Worm (Caenorhabditis elegans) whole organism, L3 larva: ENCODE results near the gene F07H5.10.

ENCODE experiments used
- R02D3.7 ChIP-seq: fragments of 150-350 bp; optimal IDR thresholded peaks from 2 replicates; lab custom pipeline; 2014; ENCODE audit warnings: missing biosample characterization, missing genetic modification characterization
- ZK546.5 ChIP-seq: sonication (generic microtip); optimal IDR thresholded peaks from 2 replicates; lab custom pipeline; 2017; ENCODE audit warnings: missing biosample characterization, missing genetic modification characterization
- aly-2 ChIP-seq: fragments of 150-350 bp; optimal IDR thresholded peaks from 2 replicates; lab custom pipeline; 2014; ENCODE audit warnings: missing biosample characterization, missing genetic modification characterization
- ama-1 ChIP-seq: fragments of 150-350 bp; optimal IDR thresholded peaks from 2 replicates; lab custom pipeline; 2018
- ceh-16 ChIP-seq: sonication (generic microtip); optimal IDR thresholded peaks from 2 replicates; lab custom pipeline; 2017; ENCODE audit warnings: missing biosample characterization, missing genetic modification characterization
- ceh-28 ChIP-seq: fragments of 150-350 bp; optimal IDR thresholded peaks from 2 replicates; lab custom pipeline; 2014; ENCODE audit warnings: missing biosample characterization, missing genetic modification reagents, missing genetic modification characterization
- ceh-82 ChIP-seq: fragments of 150-350 bp; optimal IDR thresholded peaks from 2 replicates; lab custom pipeline; 2014; ENCODE audit warnings: missing biosample characterization, missing genetic modification characterization
- ceh-9 ChIP-seq: sonication (generic microtip); optimal IDR thresholded peaks from 2 replicates; lab custom pipeline; 2018; ENCODE audit warnings: missing biosample characterization, missing genetic modification characterization
- daf-12 ChIP-seq: fragments of 150-350 bp; optimal IDR thresholded peaks from 2 replicates; lab custom pipeline; 2014; ENCODE audit warnings: missing biosample characterization, missing genetic modification reagents, missing genetic modification characterization
- egl-27 ChIP-seq: sonication (generic microtip); optimal IDR thresholded peaks from 4 replicates; lab custom pipeline; 2017; ENCODE audit warnings: missing biosample characterization, missing genetic modification reagents, missing genetic modification characterization
- egl-5 ChIP-seq: fragments of 150-350 bp; optimal IDR thresholded peaks from 2 replicates; lab custom pipeline; 2017; ENCODE audit warnings: missing biosample characterization, missing genetic modification reagents, missing genetic modification characterization, inconsistent platforms
- elt-1 ChIP-seq: fragments of 150-350 bp; optimal IDR thresholded peaks from 2 replicates; lab custom pipeline; 2014; ENCODE audit warnings: missing biosample characterization, missing genetic modification characterization
- elt-2 ChIP-seq: sonication (generic microtip); optimal IDR thresholded peaks from 2 replicates; lab custom pipeline; 2016; ENCODE audit warnings: missing genetic modification reagents, mild to moderate bottlenecking, missing genetic modification characterization, missing compliant biosample characterization
- elt-3 ChIP-seq, 3 experiments: fragments of 150-350 bp in 1 of 3; sonication (generic microtip) in 2 of 3; optimal IDR thresholded peaks; 2 replicates in 2 of 3; 4 replicates in 1 of 3; lab custom pipeline; 2014 to 2017; ENCODE audit warnings: missing biosample characterization in 3 of 3, missing genetic modification characterization in 3 of 3
- eor-1 ChIP-seq, 2 experiments: fragments of 150-350 bp; optimal IDR thresholded peaks; 2 replicates each; lab custom pipeline; 2014 to 2018; ENCODE audit warnings: missing biosample characterization in 2 of 2, missing genetic modification characterization in 2 of 2
- fkh-10 ChIP-seq: sonication (generic microtip); optimal IDR thresholded peaks from 2 replicates; lab custom pipeline; 2017; ENCODE audit warnings: missing biosample characterization, missing genetic modification reagents, missing genetic modification characterization
- fkh-2 ChIP-seq: fragments of 150-350 bp; optimal IDR thresholded peaks from 2 replicates; lab custom pipeline; 2014; ENCODE audit warnings: missing biosample characterization, missing genetic modification reagents, missing genetic modification characterization
- fos-1 ChIP-seq: fragments of 150-350 bp; optimal IDR thresholded peaks from 2 replicates; lab custom pipeline; 2014; ENCODE audit warnings: missing biosample characterization, missing genetic modification characterization
- hmg-11 ChIP-seq: sonication (generic microtip); optimal IDR thresholded peaks from 2 replicates; lab custom pipeline; 2016; ENCODE audit warnings: missing genetic modification characterization, missing compliant biosample characterization
- jun-1 ChIP-seq: fragments of 150-350 bp; optimal IDR thresholded peaks from 2 replicates; lab custom pipeline; 2014; ENCODE audit warnings: missing biosample characterization, missing genetic modification reagents, missing genetic modification characterization
- lin-15B ChIP-seq: fragments of 150-350 bp; optimal IDR thresholded peaks from 2 replicates; lab custom pipeline; 2014; ENCODE audit warnings: missing biosample characterization, missing genetic modification characterization
- lin-39 ChIP-seq: fragments of 150-350 bp; optimal IDR thresholded peaks from 2 replicates; lab custom pipeline; 2018; ENCODE audit warnings: missing biosample characterization, missing genetic modification reagents, missing genetic modification characterization
- lsy-12 ChIP-seq: sonication (generic microtip); optimal IDR thresholded peaks from 2 replicates; lab custom pipeline; 2016; ENCODE audit warnings: mild to moderate bottlenecking, missing genetic modification characterization, missing compliant biosample characterization
- mdl-1 ChIP-seq: fragments of 150-350 bp; optimal IDR thresholded peaks from 2 replicates; lab custom pipeline; 2014; ENCODE audit warnings: missing biosample characterization, missing genetic modification characterization
- mml-1 ChIP-seq: fragments of 150-350 bp; sonication (generic microtip); optimal IDR thresholded peaks from 3 replicates; lab custom pipeline; 2014; ENCODE audit warnings: missing biosample characterization, missing genetic modification characterization
- nfya-1 ChIP-seq: sonication (generic microtip); optimal IDR thresholded peaks from 2 replicates; lab custom pipeline; 2017; ENCODE audit warnings: missing genetic modification characterization, mild to moderate bottlenecking, missing compliant biosample characterization, antibody characterized with exemption, moderate library complexity; ENCODE audit not compliant: insufficient read depth
- nhr-11 ChIP-seq: fragments of 150-350 bp; optimal IDR thresholded peaks from 2 replicates; lab custom pipeline; 2014; ENCODE audit warnings: missing biosample characterization, missing genetic modification characterization
- nhr-12 ChIP-seq: fragments of 150-350 bp; optimal IDR thresholded peaks from 2 replicates; lab custom pipeline; 2014; ENCODE audit warnings: missing biosample characterization, missing genetic modification characterization
- nhr-23 ChIP-seq: fragments of 150-350 bp; optimal IDR thresholded peaks from 2 replicates; lab custom pipeline; 2014; ENCODE audit warnings: missing biosample characterization, missing genetic modification reagents, missing genetic modification characterization
- nhr-237 ChIP-seq: fragments of 150-350 bp; optimal IDR thresholded peaks from 2 replicates; lab custom pipeline; 2014; ENCODE audit warnings: missing biosample characterization, missing genetic modification characterization
- nhr-25 ChIP-seq: sonication (generic microtip); optimal IDR thresholded peaks from 2 replicates; lab custom pipeline; 2017; ENCODE audit warnings: missing biosample characterization, missing genetic modification characterization
- nhr-28 ChIP-seq: fragments of 150-350 bp; optimal IDR thresholded peaks from 2 replicates; lab custom pipeline; 2014; ENCODE audit warnings: missing biosample characterization, missing genetic modification characterization
- nhr-43 ChIP-seq: sonication (generic microtip); optimal IDR thresholded peaks from 2 replicates; lab custom pipeline; 2016; ENCODE audit warnings: mild to moderate bottlenecking, missing genetic modification characterization, missing compliant biosample characterization; ENCODE audit not compliant: poor library complexity, severe bottlenecking
- nhr-67 ChIP-seq: fragments of 150-350 bp; optimal IDR thresholded peaks from 2 replicates; lab custom pipeline; 2014; ENCODE audit warnings: missing biosample characterization, missing genetic modification characterization
- nhr-76 ChIP-seq: fragments of 150-350 bp; sonication (generic microtip); optimal IDR thresholded peaks from 5 replicates; lab custom pipeline; 2014; ENCODE audit warnings: missing biosample characterization, missing genetic modification characterization
- nhr-77 ChIP-seq: fragments of 150-350 bp; optimal IDR thresholded peaks from 2 replicates; lab custom pipeline; 2014; ENCODE audit warnings: missing biosample characterization, missing genetic modification characterization
- pha-4 ChIP-seq: fragments of 150-350 bp; optimal IDR thresholded peaks from 2 replicates; lab custom pipeline; 2014; ENCODE audit warnings: missing biosample characterization, missing genetic modification reagents, missing genetic modification characterization
- pqm-1 ChIP-seq: fragments of 150-350 bp; optimal IDR thresholded peaks from 2 replicates; lab custom pipeline; 2017; ENCODE audit warnings: missing biosample characterization, missing genetic modification characterization, inconsistent platforms
- sea-2 ChIP-seq: fragments of 150-350 bp; sonication (generic microtip); optimal IDR thresholded peaks from 4 replicates; lab custom pipeline; 2014; ENCODE audit warnings: missing biosample characterization, missing genetic modification reagents, missing genetic modification characterization
- skn-1 ChIP-seq: fragments of 150-350 bp; optimal IDR thresholded peaks from 2 replicates; lab custom pipeline; 2014; ENCODE audit warnings: missing biosample characterization, missing genetic modification characterization
- snpc-4 ChIP-seq: fragments of 150-350 bp; optimal IDR thresholded peaks from 2 replicates; lab custom pipeline; 2014; ENCODE audit warnings: missing biosample characterization, missing genetic modification characterization
- tbx-2 ChIP-seq: sonication (generic microtip); optimal IDR thresholded peaks from 2 replicates; lab custom pipeline; 2016; ENCODE audit warnings: mild to moderate bottlenecking, missing genetic modification characterization, missing compliant biosample characterization
- unc-39 ChIP-seq: sonication (generic microtip); optimal IDR thresholded peaks from 4 replicates; lab custom pipeline; 2017; ENCODE audit warnings: missing biosample characterization, missing genetic modification characterization
- unc-62 ChIP-seq: fragments of 150-350 bp; sonication (generic microtip); optimal IDR thresholded peaks from 4 replicates; lab custom pipeline; 2014; ENCODE audit warnings: missing biosample characterization, missing genetic modification reagents, missing genetic modification characterization
- zag-1 ChIP-seq: fragments of 150-350 bp; optimal IDR thresholded peaks from 2 replicates; lab custom pipeline; 2014; ENCODE audit warnings: missing biosample characterization, missing genetic modification characterization
- ztf-11 ChIP-seq: fragments of 150-350 bp; optimal IDR thresholded peaks from 2 replicates; lab custom pipeline; 2014; ENCODE audit warnings: missing biosample characterization, missing genetic modification characterization
- ztf-4 ChIP-seq: fragments of 150-350 bp; optimal IDR thresholded peaks from 2 replicates; lab custom pipeline; 2014; ENCODE audit warnings: missing biosample characterization, missing genetic modification characterization

F07H5.10 gene

DNA sequence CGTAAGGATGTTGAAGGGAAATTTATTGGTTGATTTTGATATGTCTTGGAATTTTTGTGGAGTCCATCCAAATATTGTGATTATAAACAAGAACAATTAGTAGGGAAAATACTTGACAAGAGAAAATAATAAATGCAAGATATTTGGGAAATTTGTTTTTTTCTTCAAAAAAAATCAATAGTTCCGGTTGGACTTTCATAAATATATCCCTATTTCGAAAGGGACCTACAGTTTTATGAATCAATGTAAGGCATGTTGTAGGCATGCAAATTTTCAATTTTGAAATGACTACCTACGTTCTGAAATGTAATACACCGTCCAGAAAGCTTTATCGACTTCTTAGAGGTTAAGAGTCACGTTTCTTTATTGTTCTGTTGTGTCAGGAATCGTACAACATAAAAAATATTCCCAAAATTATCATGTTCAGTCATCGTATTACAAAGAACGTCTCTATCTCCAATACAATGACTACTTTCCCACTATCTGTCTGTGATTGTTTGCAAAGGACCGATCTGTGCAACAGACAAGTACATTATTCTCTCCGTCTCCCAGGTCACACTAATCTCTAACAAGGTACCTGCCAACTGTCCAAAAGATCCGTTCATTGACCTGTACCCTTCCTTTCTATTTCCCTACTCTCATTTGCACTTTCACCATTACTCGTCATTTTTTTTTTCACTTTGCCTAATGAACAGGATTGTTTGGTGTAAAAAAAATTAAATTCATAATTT, 18.4 kb downstream of the F07H5.10 start, which contains the start of gene F07H5.13 (continued):
- no peak for TF ChIP-seq fos-1
- no peak for TF ChIP-seq aly-2 (tag; lab: Kevin White, UChicago)
- TF ChIP-seq nhr-77 (tag; lab: Kevin White, UChicago) = peak; percentile 17
- TF ChIP-seq ceh-16 = no peak

DNA sequence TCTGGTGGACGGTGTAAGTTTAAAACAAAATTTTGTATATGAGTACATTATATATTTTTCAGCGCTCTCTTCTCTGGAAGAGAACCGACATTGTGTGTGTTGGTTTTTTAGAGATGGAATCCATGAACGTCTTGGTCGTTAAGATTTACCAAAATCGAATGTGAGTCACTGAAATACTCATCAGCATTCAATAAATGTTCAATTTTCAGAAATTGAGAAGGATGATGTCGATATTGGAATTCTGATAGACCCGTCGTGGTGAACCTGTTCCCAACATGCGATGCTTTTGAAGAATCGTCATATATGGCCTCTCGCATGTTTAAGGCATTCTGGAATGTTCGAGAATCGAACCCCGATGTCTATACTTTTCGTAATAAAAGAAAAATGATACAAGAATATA, 19.6 kb downstream of the F07H5.10 start:
- TF ChIP-seq lsy-12 (tag; lab: Kevin White, UChicago) (peak; percentile 21), ceh-82 (tag; lab: Kevin White, UChicago) (no peak), nhr-25 (no peak), aly-2 (tag; lab: Kevin White, UChicago) (no peak), daf-12 (tag; lab: Kevin White, UChicago) (no peak)

DNA sequence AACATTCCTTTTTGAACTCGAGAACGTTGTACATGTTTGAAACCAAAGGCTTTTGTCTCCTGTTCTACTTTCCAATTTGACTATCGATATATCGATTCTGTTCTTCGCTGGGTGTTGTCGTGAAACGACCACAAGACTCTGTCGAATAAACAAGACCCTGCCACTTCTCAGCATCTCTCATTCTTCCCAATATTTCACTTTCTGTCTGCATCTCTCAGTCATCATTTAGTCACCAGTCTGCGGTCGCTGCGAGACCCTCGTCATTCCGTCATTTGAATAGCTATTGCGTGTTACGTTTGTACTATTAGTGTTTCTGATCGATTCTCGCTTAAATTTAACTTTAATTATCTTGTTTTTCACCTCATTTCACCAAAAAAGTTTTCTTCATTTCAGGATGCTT, 21.0 kb downstream of the F07H5.10 start:
- peak; percentile 97 for TF ChIP-seq nhr-25
- peak; percentile 55 for TF ChIP-seq mdl-1 (tag; lab: Kevin White, UChicago)
- TF ChIP-seq nhr-237 (tag; lab: Kevin White, UChicago) = no peak
- TF ChIP-seq ztf-11 = no peak
- TF ChIP-seq R02D3.7 = peak; percentile 55
- TF ChIP-seq nhr-67 = no peak
- peak; percentile 98 for TF ChIP-seq fkh-2 (tag; lab: Kevin White, UChicago)
- TF ChIP-seq unc-39 (tag; lab: Kevin White, UChicago) = no peak
- no peak for TF ChIP-seq unc-62
- TF ChIP-seq nhr-76 (tag; lab: Kevin White, UChicago) = no peak
- TF ChIP-seq lsy-12 (tag; lab: Kevin White, UChicago) = peak; percentile 94
- peak in 1 of 2 experiments; percentile 71 for TF ChIP-seq eor-1 (tag; optimal IDR thresholded peaks at IDR 0.05; lab: Kevin White, UChicago)
- TF ChIP-seq ZK546.5 = no peak
- TF ChIP-seq egl-5 = peak; percentile 99
- peak; percentile 87 for TF ChIP-seq tbx-2 (tag; lab: Kevin White, UChicago)
- TF ChIP-seq aly-2 (tag; lab: Kevin White, UChicago) = peak; percentile 18
- TF ChIP-seq nfya-1 = peak; percentile 98
- peak; percentile 86 for TF ChIP-seq pqm-1
- peak; percentile 79 for TF ChIP-seq elt-2 (tag; lab: Kevin White, UChicago)
- peak; percentile 99 for TF ChIP-seq pha-4 (tag; lab: Kevin White, UChicago)
- TF ChIP-seq nhr-28 = no peak
- TF ChIP-seq elt-1 (tag; lab: Kevin White, UChicago) = peak; percentile 69
- peak; percentile 59 for TF ChIP-seq ztf-4 (tag; lab: Kevin White, UChicago)
- peak; percentile 85 for TF ChIP-seq lin-15B (tag; lab: Kevin White, UChicago)
- TF ChIP-seq nhr-12 (tag; lab: Kevin White, UChicago) = no peak
- TF ChIP-seq jun-1 (tag; lab: Kevin White, UChicago) = peak; percentile 96
- no peak for TF ChIP-seq zag-1 (tag; lab: Kevin White, UChicago)
- TF ChIP-seq nhr-23 (tag; lab: Kevin White, UChicago) = peak; percentile 98
- no peak for TF ChIP-seq sea-2 (GFP tag; lab: Kevin White, UChicago)
- TF ChIP-seq egl-27 (tag; lab: Kevin White, UChicago) = peak; percentile 2
- no peak for TF ChIP-seq ceh-16
- peak; percentile 76 for TF ChIP-seq nhr-11 (tag; lab: Kevin White, UChicago)
- TF ChIP-seq nhr-77 (tag; lab: Kevin White, UChicago) = no peak
- TF ChIP-seq snpc-4 (tag; lab: Kevin White, UChicago) = peak; percentile 58
- TF ChIP-seq daf-12 (tag; lab: Kevin White, UChicago) = no peak
- no peak for TF ChIP-seq mml-1
- peak; percentile 76 for TF ChIP-seq hmg-11 (tag; lab: Kevin White, UChicago)
- peak; percentile 95 for TF ChIP-seq fkh-10 (GFP tag; lab: Kevin White, UChicago)
- TF ChIP-seq nhr-43 = peak; percentile 95
- peak; percentile 78 for TF ChIP-seq fos-1
- TF ChIP-seq ceh-28 (tag; lab: Kevin White, UChicago) = peak; percentile 96
- peak; percentile 96 for TF ChIP-seq lin-39 (tag; lab: Kevin White, UChicago)
- peak; percentile 42 for TF ChIP-seq ceh-82 (tag; lab: Kevin White, UChicago)
- TF ChIP-seq ceh-9 = no peak
- TF ChIP-seq skn-1 = peak; percentile 96
- TF ChIP-seq elt-3 (tag; optimal IDR thresholded peaks at IDR 0.05; lab: Kevin White, UChicago) = peak in 1 of 3 experiments; percentile 57
- peak; percentile 97 for TF ChIP-seq ama-1
